Worm (Caenorhabditis elegans): Measurements from ENCODE around the gene C30F2.4.

C30F2.4 gene

ce11 chrX:16116279-16116678, 39.9 kb upstream of the C30F2.4 start:
- no peak for TF ChIP-seq pros-1 (tag; optimal IDR thresholded peaks at IDR 0.05)
- peak; percentile 88 for TF ChIP-seq unc-42 (tag; optimal IDR thresholded peaks at IDR 0.05)

ce11 chrX:16113996-16114395, 37.6 kb upstream of the C30F2.4 start:
- TF ChIP-seq pqm-1 (tag; optimal IDR thresholded peaks at IDR 0.05) (no peak), odd-2 (tag; optimal IDR thresholded peaks at IDR 0.05) (no peak), ahr-1 (tag; optimal IDR thresholded peaks at IDR 0.05) (no peak), unc-42 (tag; optimal IDR thresholded peaks at IDR 0.05) (peak; percentile 4), sox-4 (tag; optimal IDR thresholded peaks at IDR 0.05) (no peak)

- TF ChIP-seq pat-9 (tag; optimal IDR thresholded peaks at IDR 0.05) (no peak), ceh-6 (GFP tag; optimal IDR thresholded peaks at IDR 0.05) (no peak), ahr-1 (tag; optimal IDR thresholded peaks at IDR 0.05) (no peak)
Observed at ce11 chrX:16112923-16113322, 36.6 kb upstream of the C30F2.4 start.

- TF ChIP-seq T23F11.4 (GFP tag; optimal IDR thresholded peaks at IDR 0.05) = no peak
- no peak for TF ChIP-seq sox-2 (GFP tag; IDR thresholded peaks at IDR 0.05)
Observed at ce11 chrX:16105863-16106262, 29.5 kb upstream of the C30F2.4 start.

- TF ChIP-seq fax-1 (tag; optimal IDR thresholded peaks at IDR 0.05) = no peak
- no peak for TF ChIP-seq ceh-6 (GFP tag; optimal IDR thresholded peaks at IDR 0.05)
- TF ChIP-seq odd-2 (tag; optimal IDR thresholded peaks at IDR 0.05) = no peak
- no peak for TF ChIP-seq pat-9 (tag; optimal IDR thresholded peaks at IDR 0.05)
- TF ChIP-seq C38D4.7 (GFP tag; optimal IDR thresholded peaks at IDR 0.05) = no peak
- TF ChIP-seq ceh-2 (tag; optimal IDR thresholded peaks at IDR 0.05) = no peak
- TF ChIP-seq gmeb-2 (tag; optimal IDR thresholded peaks at IDR 0.05) = no peak
- no peak for TF ChIP-seq ets-4 (tag; optimal IDR thresholded peaks at IDR 0.05)
- TF ChIP-seq lin-11 (tag; optimal IDR thresholded peaks at IDR 0.05) = no peak
- TF ChIP-seq pha-4 (tag; optimal IDR thresholded peaks at IDR 0.05) = no peak
- no peak for TF ChIP-seq pag-3 (tag; optimal IDR thresholded peaks at IDR 0.05; ENCODE audit: borderline replicate concordance)
- TF ChIP-seq che-1 (tag; optimal IDR thresholded peaks at IDR 0.05) = no peak
- TF ChIP-seq rnt-1 (tag; optimal IDR thresholded peaks at IDR 0.05) = no peak
Observed at ce11 chrX:16103396-16103795, 27.0 kb upstream of the C30F2.4 start, which contains the start of gene ZK1073.2. Gene ZK1073.2 (plus strand): TSS chrX:16103696.

- TF ChIP-seq ttx-3 (tag; optimal IDR thresholded peaks at IDR 0.05) (no peak), ceh-22 (tag; optimal IDR thresholded peaks at IDR 0.05) (no peak), rnt-1 (tag; optimal IDR thresholded peaks at IDR 0.05) (no peak), unc-3 (GFP tag; conservative IDR thresholded peaks at IDR 0.05) (no peak), unc-3 (tag; optimal IDR thresholded peaks at IDR 0.05) (no peak), ref-2 (tag; optimal IDR thresholded peaks at IDR 0.05) (no peak)
Observed at ce11 chrX:16099251-16099650, 22.9 kb upstream of the C30F2.4 start.

ce11 chrX:16098104-16098638, 21.8 kb upstream of the C30F2.4 start:
- TF ChIP-seq pros-1 (tag; optimal IDR thresholded peaks at IDR 0.05) (no peak), ceh-18 (tag; optimal IDR thresholded peaks at IDR 0.05) (peak; percentile 61)

- TF ChIP-seq hlh-8 (tag; optimal IDR thresholded peaks at IDR 0.05) = no peak
- no peak for TF ChIP-seq hlh-15 (tag; optimal IDR thresholded peaks at IDR 0.05)
- TF ChIP-seq ama-1 (optimal IDR thresholded peaks at IDR 0.05) = no peak
- TF ChIP-seq pqm-1 (tag; optimal IDR thresholded peaks at IDR 0.05) = no peak
- TF ChIP-seq ceh-48 (tag; optimal IDR thresholded peaks at IDR 0.05) = no peak
- TF ChIP-seq ceh-22 (tag; optimal IDR thresholded peaks at IDR 0.05) = no peak
- TF ChIP-seq eyg-1 (tag; optimal IDR thresholded peaks at IDR 0.05) = no peak
- TF ChIP-seq ets-4 (tag; optimal IDR thresholded peaks at IDR 0.05) = no peak
- no peak for TF ChIP-seq ceh-14 (tag; optimal IDR thresholded peaks at IDR 0.05)
- no peak for TF ChIP-seq pha-4 (tag; optimal IDR thresholded peaks at IDR 0.05)
- no peak for TF ChIP-seq pat-9 (tag; optimal IDR thresholded peaks at IDR 0.05)
- TF ChIP-seq odd-2 (tag; optimal IDR thresholded peaks at IDR 0.05) = no peak
- no peak for TF ChIP-seq sdc-2 (tag; optimal IDR thresholded peaks at IDR 0.05)
- no peak for TF ChIP-seq K02D7.2 (tag; optimal IDR thresholded peaks at IDR 0.05)
- TF ChIP-seq ref-2 (tag; optimal IDR thresholded peaks at IDR 0.05) = no peak
- no peak for TF ChIP-seq gmeb-2 (tag; optimal IDR thresholded peaks at IDR 0.05)
Observed at ce11 chrX:16094370-16094769, 18.0 kb upstream of the C30F2.4 start, which contains the start of gene C30F2.5. Gene C30F2.5 (plus strand): TSS chrX:16094670.

All from whole organism, late embryonic.